Fruit fly (Drosophila melanogaster) whole organism, adult: Measurements from ENCODE around the gene Rsf1.

ENCODE experiments used
- CG11617 ChIP-seq: fragments of 200-800 bp; sonication (Bioruptor generic); optimal IDR thresholded peaks from 2 replicates; lab custom pipeline; 2017; ENCODE audit warnings: mild to moderate bottlenecking, missing biosample characterization, missing genetic modification reagents, missing genetic modification characterization
- CG12768 ChIP-seq: fragments of 200-800 bp; sonication (Bioruptor generic); optimal IDR thresholded peaks from 2 replicates; lab custom pipeline; 2017; ENCODE audit warnings: missing biosample characterization, missing genetic modification characterization, mild to moderate bottlenecking, moderate library complexity, missing genetic modification reagents
- CG14711 ChIP-seq: fragments of 200-800 bp; sonication (Bioruptor generic); optimal IDR thresholded peaks from 2 replicates; lab custom pipeline; 2018; ENCODE audit warnings: missing biosample characterization, mild to moderate bottlenecking, missing genetic modification characterization, moderate library complexity
- CG1620 ChIP-seq: fragments of 200-800 bp; sonication (Bioruptor generic); optimal IDR thresholded peaks from 2 replicates; lab custom pipeline; 2016; ENCODE audit warnings: missing biosample characterization, missing genetic modification characterization
- CG5204 ChIP-seq: fragments of 200-800 bp; sonication (Bioruptor generic); optimal IDR thresholded peaks from 2 replicates; lab custom pipeline; 2016; ENCODE audit warnings: missing biosample characterization, missing genetic modification characterization
- CG7045 ChIP-seq: fragments of 200-800 bp; sonication (Bioruptor generic); optimal IDR thresholded peaks from 2 replicates; lab custom pipeline; 2017; ENCODE audit warnings: missing biosample characterization, mild to moderate bottlenecking, missing genetic modification characterization
- CG7101 ChIP-seq: fragments of 200-800 bp; sonication (Bioruptor generic); optimal IDR thresholded peaks from 2 replicates; lab custom pipeline; 2018; ENCODE audit warnings: missing biosample characterization, mild to moderate bottlenecking, missing genetic modification characterization, moderate library complexity
- Crg-1 ChIP-seq: fragments of 200-800 bp; sonication (Bioruptor generic); optimal IDR thresholded peaks from 2 replicates; lab custom pipeline; 2016; ENCODE audit warnings: missing biosample characterization, missing genetic modification characterization
- Hr96 ChIP-seq: fragments of 200-800 bp; sonication (Bioruptor generic); optimal IDR thresholded peaks from 2 replicates; lab custom pipeline; 2016; ENCODE audit warnings: missing biosample characterization, missing genetic modification characterization
- Mnt ChIP-seq: fragments of 200-800 bp; sonication (Bioruptor generic); optimal IDR thresholded peaks from 2 replicates; lab custom pipeline; 2016; ENCODE audit warnings: missing biosample characterization, mild to moderate bottlenecking, missing genetic modification characterization
- cnc ChIP-seq, 2 experiments: fragments of >200 bp; optimal IDR thresholded peaks; 2 replicates each; lab custom pipeline; 2017
- kay ChIP-seq: fragments of 200-800 bp; sonication (Bioruptor generic); peaks from one replicate; lab custom pipeline; 2016; ENCODE audit warnings: missing biosample characterization, missing genetic modification characterization, borderline replicate concordance
- ovo ChIP-seq: fragments of 200-800 bp; sonication (Bioruptor generic); optimal IDR thresholded peaks from 2 replicates; lab custom pipeline; 2016; ENCODE audit warnings: missing biosample characterization, missing genetic modification characterization
- pad ChIP-seq: fragments of 200-800 bp; sonication (Bioruptor generic); optimal IDR thresholded peaks from 3 replicates; lab custom pipeline; 2017; ENCODE audit warnings: missing biosample characterization, missing genetic modification characterization, mild to moderate bottlenecking, moderate library complexity, missing genetic modification reagents

DNA sequence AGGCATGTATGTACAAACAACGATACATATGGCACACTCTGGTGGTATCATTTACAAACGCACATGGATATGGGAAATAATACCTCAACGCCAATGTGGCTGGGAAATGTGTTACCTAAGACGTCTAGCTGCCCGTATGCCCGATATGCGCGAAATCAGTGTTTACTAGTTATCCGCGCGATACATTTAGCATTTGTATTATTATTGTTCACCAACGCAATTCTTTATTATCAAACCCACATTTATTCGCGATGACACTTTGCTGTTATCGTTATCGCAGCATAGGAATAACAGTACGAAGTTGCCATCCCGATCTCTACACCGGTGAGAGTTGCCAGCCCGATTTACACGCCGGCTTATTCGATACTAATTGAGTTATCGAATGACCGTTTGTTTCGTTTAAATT is 16.6 kb downstream of the Rsf1 start, which contains the start of gene chico:
- TF ChIP-seq CG11617 (GFP tag; lab: Kevin White, UChicago) (no peak), CG7101 (no peak), ovo (GFP tag; lab: Kevin White, UChicago) (peak; percentile 27), Mnt (GFP tag; lab: Kevin White, UChicago) (peak; percentile 94), CG7045 (GFP tag; lab: Kevin White, UChicago) (no peak), CG1620 (GFP tag; lab: Kevin White, UChicago) (peak; percentile 22), Crg-1 (GFP tag; lab: Kevin White, UChicago) (no peak), kay (GFP tag; lab: Kevin White, UChicago) (no peak), pad (no peak), CG5204 (GFP tag; lab: Kevin White, UChicago) (no peak), cnc (optimal IDR thresholded peaks at IDR 0.05; lab: Kevin White, UChicago) (no peak), CG14711 (peak; percentile 32), CG12768 (no peak), Hr96 (no peak)
